Worm (Caenorhabditis elegans): ENCODE results near the gene ZC132.9.

Gene ZC132.9

DNA sequence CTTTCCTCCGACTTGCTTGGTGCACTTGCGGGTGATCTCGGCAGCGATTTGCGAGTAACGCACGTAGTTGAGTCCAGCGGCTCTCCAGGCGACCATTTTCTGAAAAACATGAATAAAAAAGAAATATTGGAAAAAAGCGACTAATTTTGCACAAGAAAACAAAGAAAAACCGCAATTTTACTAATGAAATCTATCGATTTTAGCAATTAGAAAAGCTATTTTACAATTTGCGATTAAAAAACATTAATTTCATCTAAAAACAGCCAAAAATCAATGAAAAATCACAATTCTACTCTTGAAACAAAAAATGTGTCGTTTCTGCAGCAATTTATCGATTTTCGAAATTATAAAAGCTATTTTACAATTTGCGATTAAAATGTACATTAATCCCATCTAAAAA, 26.6 kb upstream of the ZC132.9 start, which contains the start of gene hpo-18:
Gene hpo-18, minus strand, starts transcription at position 101 of the 400 bp plus-strand sequence.
- TF ChIP-seq mbf-1 (tag; optimal IDR thresholded peaks at IDR 0.05) (no peak), lin-39 (tag; optimal IDR thresholded peaks at IDR 0.05) (no peak), dmd-4 (tag; optimal IDR thresholded peaks at IDR 0.05) (no peak), sma-3 (GFP tag; optimal IDR thresholded peaks at IDR 0.05) (no peak), nhr-129 (tag; optimal IDR thresholded peaks at IDR 0.05) (no peak), sem-4 (tag; optimal IDR thresholded peaks at IDR 0.05) (no peak), nhr-11 (tag; optimal IDR thresholded peaks at IDR 0.05) (no peak), peb-1 (tag; optimal IDR thresholded peaks at IDR 0.05) (no peak), ama-1 (optimal IDR thresholded peaks at IDR 0.05) (no peak), ZK546.5 (tag; optimal IDR thresholded peaks at IDR 0.05) (no peak), Y55F3AM.14 (GFP tag; optimal IDR thresholded peaks at IDR 0.05) (no peak), blmp-1 (tag; optimal IDR thresholded peaks at IDR 0.05; ENCODE audit: insufficient read depth) (no peak), ztf-11 (tag; optimal IDR thresholded peaks at IDR 0.05) (no peak), crh-2 (tag; optimal IDR thresholded peaks at IDR 0.05) (no peak), nhr-12 (tag; optimal IDR thresholded peaks at IDR 0.05) (no peak), ztf-1 (GFP tag; conservative IDR thresholded peaks at IDR 0.05) (no peak), unc-62 (GFP tag; optimal IDR thresholded peaks at IDR 0.05) (no peak), unc-39 (tag; optimal IDR thresholded peaks at IDR 0.05) (no peak)

DNA sequence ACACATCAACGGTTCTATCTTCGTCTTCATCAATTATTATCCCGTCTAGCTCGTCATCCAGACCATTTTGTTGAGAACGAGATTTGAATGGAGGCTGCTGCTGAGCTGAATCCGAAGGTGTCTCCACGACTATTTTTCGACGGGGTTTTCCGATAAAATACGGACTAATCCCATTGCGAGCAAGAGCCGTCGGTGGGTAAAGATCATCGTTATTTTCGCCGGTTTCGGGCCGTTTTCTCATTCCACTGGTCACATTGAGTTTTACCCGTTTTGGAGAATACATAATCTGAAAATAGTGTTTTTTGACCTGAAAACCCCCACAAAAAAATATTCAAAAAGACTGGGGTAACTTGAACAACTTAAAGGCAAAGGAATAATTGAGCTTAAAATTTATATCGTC, 25.9 kb upstream of the ZC132.9 start, which contains the start of gene figl-1:
Gene figl-1, minus strand, starts transcription at position 286 of the 400 bp plus-strand sequence.
- TF ChIP-seq sma-3 (GFP tag; optimal IDR thresholded peaks at IDR 0.05): peak; percentile 5
- no peak for TF ChIP-seq ceh-82 (tag; optimal IDR thresholded peaks at IDR 0.05)

DNA sequence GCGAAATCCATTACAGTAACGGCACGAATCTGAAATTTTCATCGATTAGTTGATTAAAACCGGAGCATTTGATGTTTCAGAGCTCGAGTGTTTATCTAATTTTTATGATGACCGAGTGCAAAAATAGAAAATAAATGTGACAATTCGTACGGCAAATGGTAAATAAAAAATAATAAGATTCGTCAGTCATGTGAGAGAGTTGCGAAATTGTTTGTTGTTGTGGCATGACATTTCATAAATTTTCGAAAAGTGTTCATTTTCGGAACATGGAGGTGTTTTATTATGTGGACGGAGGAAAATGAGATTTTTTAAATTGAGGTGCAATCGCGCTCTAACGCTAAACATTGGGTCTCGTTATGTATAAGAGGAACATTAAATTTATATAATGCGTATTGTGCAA, 22.0 kb upstream of the ZC132.9 start:
- TF ChIP-seq snpc-4 (tag; optimal IDR thresholded peaks at IDR 0.05) (no peak), mbf-1 (tag; optimal IDR thresholded peaks at IDR 0.05) (no peak), elt-3 (tag; optimal IDR thresholded peaks at IDR 0.05) (no peak), ztf-4 (tag; optimal IDR thresholded peaks at IDR 0.05) (no peak), zag-1 (tag; optimal IDR thresholded peaks at IDR 0.05) (no peak), fos-1 (tag; optimal IDR thresholded peaks at IDR 0.05) (no peak), aly-2 (tag; optimal IDR thresholded peaks at IDR 0.05) (no peak), nhr-77 (tag; optimal IDR thresholded peaks at IDR 0.05) (no peak), alr-1 (tag; optimal IDR thresholded peaks at IDR 0.05) (no peak), nhr-21 (tag; optimal IDR thresholded peaks at IDR 0.05) (no peak)

DNA sequence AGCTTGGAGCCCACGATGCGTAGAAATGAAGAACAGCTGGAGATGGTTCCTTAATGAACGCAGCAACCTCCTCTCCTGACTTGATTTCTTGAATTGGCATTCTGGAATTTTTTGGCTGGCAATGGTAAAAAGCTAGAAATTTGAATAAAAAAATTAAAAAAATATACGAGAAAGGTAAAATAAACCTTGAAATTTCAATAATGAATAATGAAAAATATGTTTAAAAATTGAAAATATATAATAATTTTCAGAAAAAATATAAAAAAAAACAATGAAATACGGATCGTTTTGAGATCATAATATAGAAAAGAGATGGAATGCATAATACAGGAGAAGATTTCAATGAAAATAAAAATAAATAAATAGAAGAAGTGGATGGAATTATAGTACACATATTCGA, 21.4 kb upstream of the ZC132.9 start, which contains the start of gene glrx-3:
Gene glrx-3, minus strand, starts transcription at position 101 of the 400 bp plus-strand sequence.
- no peak for TF ChIP-seq elt-3 (tag; optimal IDR thresholded peaks at IDR 0.05)

DNA sequence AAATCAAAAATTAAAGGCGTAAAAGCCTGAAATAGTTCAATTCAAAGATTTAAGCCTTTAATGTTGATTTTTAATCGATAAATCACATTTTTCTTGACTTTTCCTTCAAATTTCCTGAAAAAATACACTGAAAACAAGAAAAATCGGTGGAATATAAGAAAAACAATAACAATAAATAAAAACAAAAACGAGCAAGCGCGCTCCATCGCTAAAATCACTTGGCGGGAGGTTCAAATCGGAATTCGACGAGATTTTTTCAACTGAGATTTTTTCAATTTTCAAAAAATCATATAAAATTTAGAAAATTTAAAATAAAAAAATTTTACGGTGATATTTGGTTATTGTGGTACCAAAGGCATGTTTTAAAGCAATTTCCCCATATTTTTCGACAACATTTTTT, 19.7 kb upstream of the ZC132.9 start:
- TF ChIP-seq nhr-12 (tag; optimal IDR thresholded peaks at IDR 0.05) (no peak), lin-13 (GFP tag; optimal IDR thresholded peaks at IDR 0.05) (no peak), gmeb-1 (tag; optimal IDR thresholded peaks at IDR 0.05) (peak; percentile 71), mab-5 (tag; optimal IDR thresholded peaks at IDR 0.05) (no peak), ztf-1 (GFP tag; conservative IDR thresholded peaks at IDR 0.05) (no peak), blmp-1 (tag; optimal IDR thresholded peaks at IDR 0.05; ENCODE audit: insufficient read depth) (no peak), unc-55 (GFP tag; optimal IDR thresholded peaks at IDR 0.05) (peak; percentile 15), F13H6.1 (tag; optimal IDR thresholded peaks at IDR 0.05) (no peak), mbf-1 (tag; optimal IDR thresholded peaks at IDR 0.05) (no peak), fos-1 (tag; optimal IDR thresholded peaks at IDR 0.05) (no peak), nhr-23 (tag; optimal IDR thresholded peaks at IDR 0.05) (no peak), elt-1 (tag; optimal IDR thresholded peaks at IDR 0.05) (no peak), Y55F3AM.14 (GFP tag; optimal IDR thresholded peaks at IDR 0.05) (no peak), nhr-21 (tag; optimal IDR thresholded peaks at IDR 0.05) (no peak), lsy-2 (tag; optimal IDR thresholded peaks at IDR 0.05) (no peak), dmd-4 (tag; optimal IDR thresholded peaks at IDR 0.05) (no peak), peb-1 (tag; optimal IDR thresholded peaks at IDR 0.05) (no peak)

Measured in whole organism, L2 larva.